Fruit fly (Drosophila melanogaster) ovary, adult (tissue): ENCODE data around the gene CG3769.

Source experiments
- CG17801 ChIP-seq: fragments of 200-800 bp; optimal IDR thresholded peaks from 2 replicates; lab custom pipeline; 2019; ENCODE audit warnings: missing biosample characterization, mild to moderate bottlenecking, missing genetic modification characterization, moderate library complexity; ENCODE audit not compliant: partially characterized antibody

Gene CG3769

dm6 chr2L:9455157-9455556 lies 20.0 kb downstream of the CG3769 start:
- no peak for TF ChIP-seq CG17801

dm6 chr2L:9457456-9457855 lies 22.3 kb downstream of the CG3769 start:
- no peak for TF ChIP-seq CG17801

DNA sequence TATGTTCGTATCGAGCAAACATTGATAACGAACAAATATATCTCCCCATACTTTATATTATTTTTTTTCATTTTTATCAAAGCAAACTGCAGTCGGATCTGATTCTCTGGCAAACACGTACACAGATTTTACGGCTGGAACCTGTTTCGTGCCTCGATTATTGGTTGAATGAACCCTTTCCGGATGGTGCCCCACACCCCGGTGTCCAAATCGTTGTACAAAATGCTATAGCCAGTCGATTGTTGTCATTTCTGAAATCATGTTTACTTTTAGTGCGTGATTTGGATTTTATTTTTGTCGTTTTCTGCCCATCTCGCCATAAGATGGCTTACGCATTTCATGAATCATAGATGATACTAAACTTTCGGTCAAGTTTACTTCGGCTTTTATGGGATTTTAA lies 22.7 kb downstream of the CG3769 start:
- TF ChIP-seq CG17801: no peak

DNA sequence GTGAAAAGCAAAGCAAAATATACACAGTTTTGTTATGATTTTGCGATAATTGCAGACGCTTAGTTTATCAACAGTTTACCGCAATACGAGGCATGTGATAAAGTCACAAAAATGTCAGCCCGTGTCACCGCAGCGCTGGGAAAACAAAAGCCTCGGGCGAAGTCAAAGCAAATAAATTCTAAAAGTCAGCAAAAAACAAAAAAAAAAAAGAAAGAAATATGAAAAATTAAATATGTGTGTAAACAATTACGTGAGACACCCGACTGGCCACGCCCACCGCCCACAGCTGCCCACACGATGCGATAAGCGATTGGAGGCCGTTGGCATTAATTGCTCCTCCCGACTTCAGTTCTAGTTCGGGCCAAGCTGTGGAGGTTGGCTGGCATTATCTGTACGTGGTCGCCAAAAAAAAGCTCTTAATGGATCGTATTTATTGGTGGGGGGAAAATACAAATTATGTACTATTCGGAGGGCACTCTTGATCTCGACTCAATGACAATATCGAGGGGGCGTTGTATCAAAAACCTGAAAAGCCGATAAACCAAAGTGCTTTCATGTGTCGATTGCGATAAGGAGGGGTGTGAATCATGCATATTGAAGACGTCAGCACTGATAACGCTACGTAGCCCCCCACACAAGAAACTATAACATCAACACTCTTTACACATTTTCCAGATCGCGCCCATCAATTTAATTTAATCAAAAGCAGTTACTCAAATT lies 24.3 kb downstream of the CG3769 start:
- TF ChIP-seq CG17801: no peak

dm6 chr2L:9460092-9460473 lies 24.9 kb downstream of the CG3769 start:
- no peak for TF ChIP-seq CG17801

dm6 chr2L:9464455-9465063 lies 29.4 kb downstream of the CG3769 start:
- TF ChIP-seq CG17801: no peak

- no peak for TF ChIP-seq CG17801
Measured at dm6 chr2L:9467392-9467791, 32.2 kb downstream of the CG3769 start.
